Worm (Caenorhabditis elegans) whole organism, mixed stage, embryonic: ENCODE measurements around the gene molo-1.

Experiments used
- ces-1 ChIP-seq: fragments of 150-350 bp; optimal IDR thresholded peaks from 2 replicates; lab custom pipeline; 2014; ENCODE audit warnings: missing biosample characterization, missing genetic modification reagents, missing genetic modification characterization
- elt-3 ChIP-seq: fragments of 150-350 bp; optimal IDR thresholded peaks from 2 replicates; lab custom pipeline; 2014; ENCODE audit warnings: missing biosample characterization, missing genetic modification characterization
- lsy-2 ChIP-seq: fragments of 150-350 bp; optimal IDR thresholded peaks from 2 replicates; lab custom pipeline; 2014; ENCODE audit warnings: missing biosample characterization, missing genetic modification characterization
- nhr-28 ChIP-seq: fragments of 150-350 bp; optimal IDR thresholded peaks from 2 replicates; lab custom pipeline; 2014; ENCODE audit warnings: missing biosample characterization, missing genetic modification characterization
- pha-4 ChIP-seq: fragments of 150-350 bp; optimal IDR thresholded peaks from 2 replicates; lab custom pipeline; 2018; ENCODE audit warnings: missing biosample characterization, missing genetic modification reagents, missing genetic modification characterization
- unc-62 ChIP-seq: fragments of 150-350 bp; optimal IDR thresholded peaks from 2 replicates; lab custom pipeline; 2014; ENCODE audit warnings: missing biosample characterization, missing genetic modification reagents, missing genetic modification characterization

ce11 chrIII:5584647-5585046 is 10.9 kb downstream of the molo-1 start, which contains the start of gene F56D2.3:
- TF ChIP-seq ces-1 (GFP tag; lab: Kevin White, UChicago): no peak
- TF ChIP-seq pha-4: no peak
- TF ChIP-seq elt-3: no peak
- no peak for TF ChIP-seq nhr-28 (tag; lab: Kevin White, UChicago)
- TF ChIP-seq lsy-2 (tag; lab: Kevin White, UChicago): no peak
- no peak for TF ChIP-seq unc-62
